Worm (Caenorhabditis elegans): Measurements from ENCODE around the gene col-116.

Gene col-116

DNA sequence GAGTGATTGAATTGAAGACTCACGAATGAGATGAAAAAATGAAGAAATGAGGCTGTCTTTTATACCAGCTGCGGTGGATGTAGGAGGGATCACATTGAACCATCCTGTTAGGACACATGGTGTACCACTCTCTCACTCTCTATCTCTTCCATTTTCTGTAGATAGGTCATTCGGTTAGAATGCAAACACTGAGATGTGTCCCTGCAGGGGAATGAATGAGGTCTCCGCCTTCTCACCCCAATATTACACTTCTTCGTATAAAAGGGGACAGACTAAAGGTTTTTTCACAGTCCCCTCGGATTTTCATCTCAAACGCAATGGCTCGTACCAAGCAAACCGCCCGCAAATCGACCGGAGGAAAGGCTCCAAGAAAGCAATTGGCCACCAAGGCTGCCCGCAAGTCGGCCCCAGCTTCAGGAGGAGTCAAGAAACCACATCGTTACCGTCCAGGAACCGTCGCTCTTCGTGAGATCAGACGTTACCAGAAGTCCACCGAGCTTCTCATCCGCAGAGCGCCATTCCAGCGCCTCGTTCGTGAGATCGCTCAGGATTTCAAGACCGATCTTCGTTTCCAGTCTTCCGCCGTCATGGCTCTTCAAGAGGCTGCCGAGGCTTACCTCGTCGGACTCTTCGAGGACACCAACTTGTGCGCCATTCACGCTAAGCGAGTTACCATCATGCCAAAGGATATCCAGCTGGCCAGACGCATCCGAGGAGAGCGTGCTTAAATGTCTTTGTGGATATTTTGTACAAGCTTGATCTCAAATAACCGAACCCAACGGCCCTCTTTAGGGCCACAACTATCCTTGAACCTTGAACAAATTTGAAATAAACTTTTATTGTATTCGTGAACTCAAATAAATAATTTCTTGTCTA lies 21.5 kb upstream of the col-116 start, which contains the start of gene his-32:
his-32 (plus strand) TSS at position 318 of the 876 bp plus-strand sequence.
- TF ChIP-seq nhr-25 (tag; optimal IDR thresholded peaks at IDR 0.05) (peak; percentile 95), ZK546.5 (tag; optimal IDR thresholded peaks at IDR 0.05) (no peak), zag-1 (tag; optimal IDR thresholded peaks at IDR 0.05) (no peak), lin-11 (tag; optimal IDR thresholded peaks at IDR 0.05) (no peak), dmd-4 (tag; optimal IDR thresholded peaks at IDR 0.05) (no peak), nhr-6 (tag; optimal IDR thresholded peaks at IDR 0.05) (peak; percentile 80), elt-3 (tag; optimal IDR thresholded peaks at IDR 0.05) (no peak), ceh-16 (tag; optimal IDR thresholded peaks at IDR 0.05) (peak; percentile 97), blmp-1 (tag; optimal IDR thresholded peaks at IDR 0.05; ENCODE audit: insufficient read depth) (no peak), lin-13 (GFP tag; optimal IDR thresholded peaks at IDR 0.05) (peak; percentile 67), gmeb-1 (tag; optimal IDR thresholded peaks at IDR 0.05) (no peak), mab-5 (tag; optimal IDR thresholded peaks at IDR 0.05) (peak; percentile 66), R02D3.7 (tag; optimal IDR thresholded peaks at IDR 0.05) (no peak), fos-1 (tag; optimal IDR thresholded peaks at IDR 0.05) (peak; percentile 21), nhr-23 (tag; optimal IDR thresholded peaks at IDR 0.05) (no peak), sem-4 (tag; optimal IDR thresholded peaks at IDR 0.05) (peak; percentile 75), unc-39 (tag; optimal IDR thresholded peaks at IDR 0.05) (no peak), sma-3 (GFP tag; optimal IDR thresholded peaks at IDR 0.05) (peak; percentile 55), unc-62 (GFP tag; optimal IDR thresholded peaks at IDR 0.05) (no peak), ama-1 (optimal IDR thresholded peaks at IDR 0.05) (no peak), nhr-129 (tag; optimal IDR thresholded peaks at IDR 0.05) (peak; percentile 68), sma-9 (GFP tag; optimal IDR thresholded peaks at IDR 0.05) (peak; percentile 5), sma-9 (tag; optimal IDR thresholded peaks at IDR 0.05) (no peak), nhr-77 (tag; optimal IDR thresholded peaks at IDR 0.05) (no peak), skn-1 (tag; optimal IDR thresholded peaks at IDR 0.05) (no peak), lsy-2 (tag; optimal IDR thresholded peaks at IDR 0.05) (no peak), nhr-11 (tag; optimal IDR thresholded peaks at IDR 0.05) (no peak), nhr-21 (tag; optimal IDR thresholded peaks at IDR 0.05) (peak; percentile 37), peb-1 (tag; optimal IDR thresholded peaks at IDR 0.05) (no peak), C34F6.9 (tag; optimal IDR thresholded peaks at IDR 0.05) (peak; percentile 30), ztf-11 (tag; optimal IDR thresholded peaks at IDR 0.05) (no peak), mbf-1 (tag; optimal IDR thresholded peaks at IDR 0.05) (no peak)

DNA sequence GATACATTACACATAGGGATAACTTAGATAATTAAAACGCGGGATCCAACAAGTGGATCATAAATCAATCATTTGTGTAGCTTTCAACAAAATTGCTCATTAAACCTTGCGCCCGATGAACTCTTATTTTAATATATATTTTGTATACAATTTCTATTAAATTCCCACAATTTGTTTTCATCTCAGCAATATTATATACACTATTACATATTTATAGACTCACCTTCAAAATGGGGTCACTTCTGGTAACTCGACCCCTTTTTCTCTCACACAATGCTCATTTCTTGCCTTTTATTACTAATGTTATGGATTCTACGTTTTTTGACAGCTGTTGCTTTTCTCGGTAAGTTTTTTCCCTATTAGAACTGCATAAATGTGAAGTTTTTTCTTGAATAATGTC lies 16.1 kb upstream of the col-116 start, which contains the start of gene lgc-6:
lgc-6 (plus strand) TSS at position 301 of the 400 bp plus-strand sequence.
- no peak for TF ChIP-seq peb-1 (tag; optimal IDR thresholded peaks at IDR 0.05)
- TF ChIP-seq alr-1 (tag; optimal IDR thresholded peaks at IDR 0.05), result no peak
- TF ChIP-seq ama-1 (optimal IDR thresholded peaks at IDR 0.05), result no peak
- no peak for TF ChIP-seq F13H6.1 (tag; optimal IDR thresholded peaks at IDR 0.05)
- TF ChIP-seq Y55F3AM.14 (GFP tag; optimal IDR thresholded peaks at IDR 0.05), result no peak
- TF ChIP-seq ztf-4 (tag; optimal IDR thresholded peaks at IDR 0.05), result no peak
- TF ChIP-seq snpc-4 (tag; optimal IDR thresholded peaks at IDR 0.05), result no peak
- no peak for TF ChIP-seq unc-39 (tag; optimal IDR thresholded peaks at IDR 0.05)
- TF ChIP-seq mbf-1 (tag; optimal IDR thresholded peaks at IDR 0.05), result no peak
- TF ChIP-seq gmeb-1 (tag; optimal IDR thresholded peaks at IDR 0.05), result no peak
- TF ChIP-seq nhr-23 (tag; optimal IDR thresholded peaks at IDR 0.05), result no peak
- TF ChIP-seq fos-1 (tag; optimal IDR thresholded peaks at IDR 0.05), result no peak
- no peak for TF ChIP-seq elt-3 (tag; optimal IDR thresholded peaks at IDR 0.05)

DNA sequence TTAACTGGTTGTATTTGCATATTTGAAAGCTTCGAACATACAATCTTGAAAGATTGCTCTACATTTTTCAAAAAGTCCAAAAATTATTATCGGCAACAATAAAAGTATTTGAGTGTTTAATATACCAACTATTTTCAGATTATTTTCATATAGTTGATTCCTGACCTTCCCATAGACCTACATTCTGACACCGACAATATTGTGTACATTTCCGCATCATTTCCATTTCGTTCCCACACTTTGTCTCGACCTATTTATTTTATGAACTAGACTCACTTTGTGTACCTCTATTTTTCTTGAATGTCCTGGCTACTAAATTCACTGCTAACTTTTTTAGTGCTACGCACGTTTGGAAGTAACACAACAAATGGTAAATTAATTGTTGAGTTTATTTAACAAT lies 13.3 kb upstream of the col-116 start, which contains the start of gene lgc-5:
lgc-5 (plus strand) TSS at position 301 of the 400 bp plus-strand sequence.
- TF ChIP-seq snpc-4 (tag; optimal IDR thresholded peaks at IDR 0.05), result no peak
- TF ChIP-seq ztf-11 (tag; optimal IDR thresholded peaks at IDR 0.05), result no peak
- TF ChIP-seq unc-55 (GFP tag; optimal IDR thresholded peaks at IDR 0.05), result no peak
- no peak for TF ChIP-seq nhr-129 (tag; optimal IDR thresholded peaks at IDR 0.05)
- no peak for TF ChIP-seq nhr-23 (tag; optimal IDR thresholded peaks at IDR 0.05)
- TF ChIP-seq elt-1 (tag; optimal IDR thresholded peaks at IDR 0.05), result no peak
- TF ChIP-seq blmp-1 (tag; optimal IDR thresholded peaks at IDR 0.05; ENCODE audit: insufficient read depth), result no peak
- no peak for TF ChIP-seq ceh-16 (tag; optimal IDR thresholded peaks at IDR 0.05)
- TF ChIP-seq unc-39 (tag; optimal IDR thresholded peaks at IDR 0.05), result no peak
- no peak for TF ChIP-seq ztf-1 (GFP tag; conservative IDR thresholded peaks at IDR 0.05)
- TF ChIP-seq aly-2 (tag; optimal IDR thresholded peaks at IDR 0.05), result no peak
- TF ChIP-seq nhr-12 (tag; optimal IDR thresholded peaks at IDR 0.05), result no peak
- TF ChIP-seq nhr-6 (tag; optimal IDR thresholded peaks at IDR 0.05), result no peak
- TF ChIP-seq nhr-77 (tag; optimal IDR thresholded peaks at IDR 0.05), result no peak
- no peak for TF ChIP-seq Y55F3AM.14 (GFP tag; optimal IDR thresholded peaks at IDR 0.05)

Data from whole organism, L2 larva.